Worm (Caenorhabditis elegans) whole organism, L1 larva: ENCODE results near the gene F59A1.18.

Source experiments
- C16A3.4 ChIP-seq: fragments of 150-350 bp; optimal IDR thresholded peaks from 2 replicates; lab custom pipeline; 2014; ENCODE audit warnings: missing biosample characterization, missing genetic modification characterization
- unc-62 ChIP-seq: fragments of 150-350 bp; optimal IDR thresholded peaks from 2 replicates; lab custom pipeline; 2014; ENCODE audit warnings: missing biosample characterization, missing genetic modification reagents, missing genetic modification characterization

- TF ChIP-seq unc-62 (GFP tag; lab: Kevin White, UChicago) (no peak), C16A3.4 (tag; lab: Kevin White, UChicago) (no peak)
Observed at ce11 chrV:17690922-17691321, 4.2 kb upstream of the F59A1.18 start, which contains the start of gene F59A1.13.
